Worm (Caenorhabditis elegans) whole organism, late embryonic: ENCODE measurements around the gene F07E5.13.

ENCODE experiments used
- ceh-14 ChIP-seq: sonication (generic microtip); optimal IDR thresholded peaks from 2 replicates; lab custom pipeline; 2016; ENCODE audit warnings: missing genotype, missing genetic modification characterization, missing compliant biosample characterization
- ceh-6 ChIP-seq: fragments of 200-800 bp; sonication (Bioruptor generic); optimal IDR thresholded peaks from 2 replicates; lab custom pipeline; 2018; ENCODE audit warnings: mild to moderate bottlenecking, missing genetic modification characterization, missing compliant biosample characterization
- fkh-10 ChIP-seq: fragments of 150-350 bp; optimal IDR thresholded peaks from 2 replicates; lab custom pipeline; 2014; ENCODE audit warnings: missing biosample characterization, missing genetic modification reagents, missing genetic modification characterization
- npax-4 ChIP-seq: sonication (generic microtip); optimal IDR thresholded peaks from 2 replicates; lab custom pipeline; 2016; ENCODE audit warnings: missing genetic modification characterization, missing compliant biosample characterization
- pha-4 ChIP-seq: fragments of 150-350 bp; optimal IDR thresholded peaks from 2 replicates; lab custom pipeline; 2018; ENCODE audit warnings: missing biosample characterization, missing genetic modification reagents, missing genetic modification characterization
- pqm-1 ChIP-seq: sonication (generic microtip); optimal IDR thresholded peaks from 2 replicates; lab custom pipeline; 2016; ENCODE audit warnings: missing genetic modification characterization, missing compliant biosample characterization
- tbx-2 ChIP-seq: sonication (generic microtip); optimal IDR thresholded peaks from 2 replicates; lab custom pipeline; 2016; ENCODE audit warnings: missing genetic modification characterization, missing compliant biosample characterization

DNA sequence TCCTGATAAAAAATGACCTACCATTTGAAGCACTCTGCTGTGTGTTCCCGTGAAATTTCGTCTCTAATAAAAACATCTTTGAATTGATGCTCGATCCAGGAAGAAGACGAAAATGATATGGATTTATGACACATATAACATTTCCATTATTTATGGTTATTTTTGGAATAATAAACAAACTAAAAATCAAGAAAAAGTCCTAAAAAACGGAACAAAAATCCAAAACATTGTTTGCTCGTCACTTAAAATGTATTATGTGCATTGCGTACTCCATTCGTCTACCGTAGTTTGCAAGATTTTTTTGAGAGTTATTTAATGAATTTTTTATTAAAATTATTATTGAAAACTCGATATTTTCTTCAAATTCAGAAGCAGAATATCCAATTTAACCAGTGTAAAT, 21.4 kb downstream of the F07E5.13 start, which contains the start of gene bath-20:
- no peak for TF ChIP-seq ceh-14 (tag; lab: Kevin White, UChicago)
- TF ChIP-seq tbx-2 = no peak
- no peak for TF ChIP-seq pqm-1 (tag; lab: Kevin White, UChicago)
- TF ChIP-seq ceh-6 (GFP tag; lab: Kevin White, UChicago) = no peak
- no peak for TF ChIP-seq fkh-10
- TF ChIP-seq pha-4 = no peak
- TF ChIP-seq npax-4 = no peak
